Worm (Caenorhabditis elegans) whole organism, mixed stage, embryonic: ENCODE results near the gene Y53C12A.7.
A peak's percentile ranks its signal among the peaks of the same experiment; 100 is the strongest.
"Not testable (repeated sequence)": the region's sequence is repeated elsewhere in the genome, so short reads cannot be mapped to it uniquely, and the experiment has no call there.

Experiments
- M03D4.4 ChIP-seq: sonication (generic microtip); optimal IDR thresholded peaks from 2 replicates; lab custom pipeline; 2017; ENCODE audit warnings: mild to moderate bottlenecking, missing genetic modification characterization, missing compliant biosample characterization
- blmp-1 ChIP-seq: fragments of 150-350 bp; optimal IDR thresholded peaks from 2 replicates; lab custom pipeline; 2014; ENCODE audit warnings: missing biosample characterization, missing genetic modification characterization
- ceh-43 ChIP-seq: fragments of 200-800 bp; sonication (Bioruptor generic); optimal IDR thresholded peaks from 2 replicates; lab custom pipeline; 2018; ENCODE audit warnings: mild to moderate bottlenecking, missing genetic modification characterization, moderate library complexity, missing compliant biosample characterization
- ceh-83 ChIP-seq: fragments of 200-800 bp; sonication (Bioruptor generic); optimal IDR thresholded peaks from 2 replicates; lab custom pipeline; 2018; ENCODE audit warnings: mild to moderate bottlenecking, missing genetic modification characterization, missing compliant biosample characterization
- cnd-1 ChIP-seq: fragments of 200-800 bp; sonication (Bioruptor generic); optimal IDR thresholded peaks from 2 replicates; lab custom pipeline; 2018; ENCODE audit warnings: mild to moderate bottlenecking, missing genetic modification characterization, missing compliant biosample characterization
- drap-1 ChIP-seq: fragments of 200-800 bp; sonication (Bioruptor generic); optimal IDR thresholded peaks from 3 replicates; lab custom pipeline; 2018; ENCODE audit warnings: mild to moderate bottlenecking, missing genetic modification characterization, missing compliant biosample characterization
- elt-1 ChIP-seq: sonication (generic microtip); optimal IDR thresholded peaks from 2 replicates; lab custom pipeline; 2017; ENCODE audit warnings: missing genetic modification characterization, mild to moderate bottlenecking, missing compliant biosample characterization, antibody characterized with exemption, moderate library complexity, borderline replicate concordance; ENCODE audit not compliant: insufficient read depth
- elt-3 ChIP-seq: fragments of 150-350 bp; optimal IDR thresholded peaks from 2 replicates; lab custom pipeline; 2014; ENCODE audit warnings: missing biosample characterization, missing genetic modification characterization
- ham-2 ChIP-seq: fragments of 200-800 bp; sonication (Bioruptor generic); optimal IDR thresholded peaks from 2 replicates; lab custom pipeline; 2018; ENCODE audit warnings: mild to moderate bottlenecking, missing genetic modification characterization, missing compliant biosample characterization
- hlh-1 ChIP-seq: fragments of 150-350 bp; optimal IDR thresholded peaks from 2 replicates; lab custom pipeline; 2014; ENCODE audit warnings: missing biosample characterization, missing genetic modification reagents, missing genetic modification characterization
- lin-13 ChIP-seq: fragments of 150-350 bp; optimal IDR thresholded peaks from 2 replicates; lab custom pipeline; 2014; ENCODE audit warnings: missing biosample characterization, missing genetic modification characterization
- lsy-2 ChIP-seq: fragments of 150-350 bp; optimal IDR thresholded peaks from 2 replicates; lab custom pipeline; 2014; ENCODE audit warnings: missing biosample characterization, missing genetic modification characterization
- nhr-12 ChIP-seq: fragments of 150-350 bp; optimal IDR thresholded peaks from 2 replicates; lab custom pipeline; 2014; ENCODE audit warnings: missing biosample characterization, missing genetic modification characterization
- nhr-2 ChIP-seq: fragments of 150-350 bp; optimal IDR thresholded peaks from 2 replicates; lab custom pipeline; 2014; ENCODE audit warnings: missing biosample characterization, missing genetic modification characterization
- nhr-237 ChIP-seq: fragments of 150-350 bp; optimal IDR thresholded peaks from 2 replicates; lab custom pipeline; 2014; ENCODE audit warnings: missing biosample characterization, missing genetic modification characterization
- nhr-28 ChIP-seq: fragments of 150-350 bp; optimal IDR thresholded peaks from 2 replicates; lab custom pipeline; 2014; ENCODE audit warnings: missing biosample characterization, missing genetic modification characterization
- nhr-76 ChIP-seq: sonication (generic microtip); optimal IDR thresholded peaks from 2 replicates; lab custom pipeline; 2017; ENCODE audit warnings: missing biosample characterization, missing genetic modification characterization
- sem-2 ChIP-seq: fragments of 200-800 bp; sonication (Bioruptor generic); optimal IDR thresholded peaks from 2 replicates; lab custom pipeline; 2018; ENCODE audit warnings: mild to moderate bottlenecking, missing genetic modification characterization, missing compliant biosample characterization
- snpc-4 ChIP-seq: fragments of 150-350 bp; optimal IDR thresholded peaks from 2 replicates; lab custom pipeline; 2014; ENCODE audit warnings: missing biosample characterization, missing genetic modification characterization
- unc-39 ChIP-seq: fragments of 150-350 bp; optimal IDR thresholded peaks from 2 replicates; lab custom pipeline; 2014; ENCODE audit warnings: missing biosample characterization, missing genetic modification characterization
- unc-62 ChIP-seq: fragments of 150-350 bp; optimal IDR thresholded peaks from 2 replicates; lab custom pipeline; 2014; ENCODE audit warnings: missing biosample characterization, missing genetic modification reagents, missing genetic modification characterization
- zip-8 ChIP-seq: fragments of 150-350 bp; optimal IDR thresholded peaks from 2 replicates; lab custom pipeline; 2014; ENCODE audit warnings: missing biosample characterization, missing genetic modification characterization

Gene Y53C12A.7

DNA sequence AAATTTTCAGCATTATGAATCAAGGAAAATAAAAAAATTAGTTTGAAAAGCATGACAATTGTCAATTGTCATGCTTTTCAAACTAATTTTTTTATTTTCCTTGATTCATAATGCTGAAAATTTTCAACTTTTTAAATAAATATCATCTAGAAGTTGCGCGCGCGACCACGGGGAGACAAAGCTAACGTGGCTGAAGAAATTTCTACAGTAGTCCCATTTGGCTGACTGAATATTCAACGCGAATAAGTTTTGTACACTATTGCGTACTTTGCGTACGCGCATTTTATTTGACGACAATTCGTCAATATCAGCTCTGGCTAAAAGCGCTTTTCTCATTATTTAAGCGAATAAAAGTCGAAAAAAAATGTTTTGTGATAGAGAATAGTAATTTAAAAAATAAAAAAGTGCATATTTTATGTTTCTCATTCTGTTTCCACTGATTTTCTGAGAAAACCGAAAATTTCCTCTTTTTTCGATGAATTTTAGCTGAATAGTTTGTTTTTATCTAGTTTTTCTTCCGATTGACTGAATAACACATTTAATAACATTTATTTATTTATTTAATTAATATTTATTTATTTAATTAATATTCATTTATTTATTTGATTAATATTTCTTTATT, 18.4 kb downstream of the Y53C12A.7 start, which contains the start of gene Y53C12A.11:
Y53C12A.11 (minus strand) TSS at position 68 of the 622 bp plus-strand sequence.
- TF ChIP-seq cnd-1, elt-3, lin-13 (tag; lab: Kevin White, UChicago): not testable (repeated sequence)

- no peak for TF ChIP-seq ham-2 (GFP tag; lab: Kevin White, UChicago)
- peak; percentile 91 for TF ChIP-seq nhr-2
- TF ChIP-seq elt-1 (tag; lab: Kevin White, UChicago), result peak; percentile 79
- TF ChIP-seq, all 35 proteins: peak for 2
Observed at ce11 chrII:9724464-9724863, 24.1 kb downstream of the Y53C12A.7 start, which contains the start of gene cutl-2. TSS of gene cutl-2 (minus strand) at chrII:9724673.

DNA sequence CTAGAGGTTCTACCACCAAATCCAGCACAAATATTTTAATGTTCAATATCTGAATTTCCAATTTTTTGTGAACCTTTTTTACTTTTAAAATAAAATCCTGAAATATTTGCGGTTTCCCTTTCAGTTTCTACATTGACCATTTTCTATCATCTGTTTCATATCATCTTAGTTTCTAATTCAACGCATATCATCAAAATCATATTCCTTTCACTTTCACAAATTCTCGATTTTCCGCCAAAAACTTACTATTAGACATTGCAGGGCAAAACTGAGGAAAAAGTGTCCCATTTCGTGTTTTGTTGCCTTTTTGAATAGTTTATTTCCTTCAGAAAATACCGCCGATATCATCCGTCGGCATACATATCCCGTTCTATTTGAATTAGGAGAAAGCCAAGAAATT, 24.7 kb downstream of the Y53C12A.7 start:
- TF ChIP-seq nhr-12 (no peak), blmp-1 (tag; lab: Kevin White, UChicago) (peak; percentile 57)
- TF ChIP-seq, all 35 proteins: peak for 1

ce11 chrII:9727192-9727699, 26.9 kb downstream of the Y53C12A.7 start:
- no peak for TF ChIP-seq nhr-237 (tag; lab: Kevin White, UChicago)
- TF ChIP-seq hlh-1 (tag; lab: Kevin White, UChicago), result peak; percentile 0
- no peak for TF ChIP-seq nhr-12

ce11 chrII:9728506-9728905, 28.2 kb downstream of the Y53C12A.7 start:
- TF ChIP-seq unc-62 (GFP tag; lab: Kevin White, UChicago) (no peak), blmp-1 (tag; lab: Kevin White, UChicago) (no peak), ceh-43 (GFP tag; lab: Kevin White, UChicago) (no peak)
- TF ChIP-seq, all 35 proteins: peak for 0

DNA sequence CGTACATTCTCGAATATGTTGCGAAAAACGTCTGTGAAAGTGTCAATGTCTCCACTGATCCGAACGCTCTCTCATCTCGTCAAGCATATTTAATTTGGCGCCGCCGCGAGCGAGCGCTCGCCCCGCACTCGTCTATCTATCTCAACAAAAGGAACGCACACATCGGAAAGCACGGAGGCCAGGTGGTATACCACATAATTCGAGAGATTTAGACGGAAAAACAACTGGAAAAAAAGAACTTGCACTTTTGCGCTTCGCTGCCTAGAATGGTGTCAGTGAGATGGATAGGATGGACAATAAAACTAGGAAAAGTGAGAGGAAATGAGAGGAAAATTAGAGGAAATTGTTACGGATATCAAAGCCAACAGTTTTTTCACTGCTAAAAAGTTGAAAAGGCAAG, 28.9 kb downstream of the Y53C12A.7 start:
- no peak for TF ChIP-seq zip-8
- TF ChIP-seq snpc-4, result no peak
- TF ChIP-seq unc-39, result no peak
- TF ChIP-seq lsy-2 (tag; lab: Kevin White, UChicago), result no peak
- no peak for TF ChIP-seq nhr-76 (tag; lab: Kevin White, UChicago)

DNA sequence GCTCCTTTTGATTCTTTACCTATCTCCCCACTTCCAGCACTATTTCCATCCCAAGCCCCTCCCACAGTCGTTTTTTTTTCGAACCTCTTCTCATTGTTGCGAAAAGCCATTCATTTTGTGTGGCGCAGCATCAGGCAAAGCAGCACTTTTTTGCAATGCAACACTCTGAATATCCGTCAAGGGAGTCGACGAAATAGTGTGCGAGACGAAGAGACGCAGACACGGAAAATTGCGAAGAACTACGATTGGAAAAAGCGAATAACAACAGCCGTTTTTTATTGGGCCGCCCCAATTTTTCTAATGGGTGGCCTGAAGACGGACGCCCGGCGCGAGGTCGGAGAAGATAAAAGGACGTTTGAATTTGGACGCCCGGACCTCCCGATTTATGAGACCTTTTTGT, 29.5 kb downstream of the Y53C12A.7 start:
- TF ChIP-seq nhr-237 (tag; lab: Kevin White, UChicago), result no peak
- no peak for TF ChIP-seq M03D4.4 (tag; lab: Kevin White, UChicago)
- TF ChIP-seq, all 35 proteins: peak for 0

DNA sequence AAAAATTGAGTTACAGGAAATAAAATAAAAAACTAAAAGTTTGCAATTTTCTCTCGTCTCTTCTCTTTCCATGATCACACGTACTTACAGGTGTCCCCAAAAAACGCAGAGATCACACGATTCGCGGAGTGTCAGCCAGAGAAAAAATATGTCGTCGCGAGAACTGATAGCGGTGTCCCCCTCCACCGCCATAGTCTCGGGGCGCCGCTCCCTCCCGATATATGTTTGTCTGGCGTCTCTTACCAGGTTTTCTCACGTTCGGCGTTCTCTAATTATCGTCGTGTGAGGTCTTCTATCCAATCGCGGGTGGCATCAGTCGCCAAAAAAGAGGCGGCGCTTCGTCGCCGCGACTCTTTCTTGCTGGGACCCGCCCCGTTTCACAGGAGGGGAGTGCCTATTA, 31.5 kb downstream of the Y53C12A.7 start, which contains the start of gene mab-3:
mab-3 (plus strand) TSS at position 328 of the 400 bp plus-strand sequence.
- not testable (repeated sequence) for TF ChIP-seq M03D4.4, nhr-28, elt-1 (tag; lab: Kevin White, UChicago)

- TF ChIP-seq nhr-28 (tag; lab: Kevin White, UChicago) (no peak), drap-1 (GFP tag; lab: Kevin White, UChicago) (no peak), lsy-2 (tag; lab: Kevin White, UChicago) (peak; percentile 41), unc-39 (no peak), zip-8 (no peak), elt-1 (tag; lab: Kevin White, UChicago) (no peak), ceh-83 (GFP tag; lab: Kevin White, UChicago) (peak; percentile 5), sem-2 (GFP tag; lab: Kevin White, UChicago) (no peak)
Observed at ce11 chrII:9735785-9736184, 35.4 kb downstream of the Y53C12A.7 start.
